Worm (Caenorhabditis elegans) whole organism, L1 larva: ENCODE data around the gene sdz-19.

Experiments
- C16A3.4 ChIP-seq: fragments of 150-350 bp; optimal IDR thresholded peaks from 2 replicates; lab custom pipeline; 2014; ENCODE audit warnings: missing biosample characterization, missing genetic modification characterization
- F16B12.6 ChIP-seq: fragments of 150-350 bp; optimal IDR thresholded peaks from 2 replicates; lab custom pipeline; 2014; ENCODE audit warnings: missing biosample characterization, missing genetic modification characterization
- ama-1 ChIP-seq: fragments of 150-350 bp; optimal IDR thresholded peaks from 2 replicates; lab custom pipeline; 2014
- blmp-1 ChIP-seq: fragments of 150-350 bp; optimal IDR thresholded peaks from 2 replicates; lab custom pipeline; 2014; ENCODE audit warnings: missing biosample characterization, missing genetic modification characterization
- ceh-63 ChIP-seq: fragments of 200-800 bp; sonication (Bioruptor generic); optimal IDR thresholded peaks from 2 replicates; lab custom pipeline; 2018; ENCODE audit warnings: mild to moderate bottlenecking, missing genetic modification characterization, missing compliant biosample characterization
- ceh-82 ChIP-seq, 3 experiments: fragments of 150-350 bp in 1 of 3; sonication (generic microtip) in 2 of 3; optimal IDR thresholded peaks; 2 replicates each; lab custom pipeline; 2014 to 2017; ENCODE audit warnings: missing biosample characterization in 3 of 3, missing genetic modification characterization in 3 of 3
- ces-1 ChIP-seq: fragments of 150-350 bp; optimal IDR thresholded peaks from 2 replicates; lab custom pipeline; 2014; ENCODE audit warnings: missing biosample characterization, missing genetic modification reagents, missing genetic modification characterization
- efl-1 ChIP-seq, 4 experiments: fragments of 150-350 bp; optimal IDR thresholded peaks in 3 of 4; peaks in 1 of 4; 1 replicate in 1 of 4; 2 replicates in 3 of 4; lab custom pipeline; 2014; ENCODE audit warnings: missing biosample characterization in 2 of 4, missing genetic modification characterization in 2 of 4, missing genetic modification reagents in 2 of 4
- efl-3 ChIP-seq: fragments of 200-800 bp; sonication (Bioruptor generic); optimal IDR thresholded peaks from 2 replicates; lab custom pipeline; 2018; ENCODE audit warnings: mild to moderate bottlenecking, missing genetic modification characterization, missing compliant biosample characterization
- elt-2 ChIP-seq: sonication (generic microtip); optimal IDR thresholded peaks from 2 replicates; lab custom pipeline; 2016; ENCODE audit warnings: missing genetic modification characterization, mild to moderate bottlenecking, inconsistent platforms, missing compliant biosample characterization, missing genetic modification reagents
- fkh-10 ChIP-seq: sonication (generic microtip); optimal IDR thresholded peaks from 2 replicates; lab custom pipeline; 2017; ENCODE audit warnings: missing biosample characterization, missing genetic modification reagents, missing genetic modification characterization
- hlh-17 ChIP-seq: fragments of 200-800 bp; sonication (Bioruptor generic); optimal IDR thresholded peaks from 2 replicates; lab custom pipeline; 2018; ENCODE audit warnings: missing genetic modification characterization, mild to moderate bottlenecking, missing compliant biosample characterization, moderate library complexity, borderline replicate concordance
- hpl-2 ChIP-seq: fragments of 150-350 bp; optimal IDR thresholded peaks from 2 replicates; lab custom pipeline; 2014; ENCODE audit warnings: missing biosample characterization, missing genetic modification reagents, missing genetic modification characterization
- lin-14 ChIP-seq: fragments of 200-800 bp; sonication (Bioruptor generic); optimal IDR thresholded peaks from 2 replicates; lab custom pipeline; 2018; ENCODE audit warnings: mild to moderate bottlenecking, missing genetic modification characterization, moderate library complexity, missing compliant biosample characterization
- lin-35 ChIP-seq, 2 experiments: fragments of 150-350 bp; optimal IDR thresholded peaks; 2 replicates each; lab custom pipeline; 2014; ENCODE audit warnings: missing biosample characterization in 2 of 2, missing genetic modification characterization in 2 of 2, missing genetic modification reagents in 2 of 2
- lir-3 ChIP-seq: sonication (generic microtip); optimal IDR thresholded peaks from 2 replicates; lab custom pipeline; 2016; ENCODE audit warnings: mild to moderate bottlenecking, missing genetic modification characterization, moderate library complexity, missing compliant biosample characterization; ENCODE audit not compliant: poor library complexity
- mep-1 ChIP-seq: fragments of 150-350 bp; optimal IDR thresholded peaks from 2 replicates; lab custom pipeline; 2014; ENCODE audit warnings: missing biosample characterization, missing genetic modification characterization
- nhr-19 ChIP-seq: fragments of 200-800 bp; sonication (Bioruptor generic); conservative IDR thresholded peaks from 2 replicates; pipeline ENCODE4 v1.3.6; 2022; ENCODE audit warnings: missing genetic modification characterization, missing compliant biosample characterization
- nhr-20 ChIP-seq: sonication (generic microtip); optimal IDR thresholded peaks from 2 replicates; lab custom pipeline; 2016; ENCODE audit warnings: mild to moderate bottlenecking, missing genetic modification characterization, missing compliant biosample characterization
- nhr-28 ChIP-seq: fragments of 150-350 bp; optimal IDR thresholded peaks from 2 replicates; lab custom pipeline; 2014; ENCODE audit warnings: missing biosample characterization, missing genetic modification characterization
- nhr-71 ChIP-seq: sonication (generic microtip); optimal IDR thresholded peaks from 2 replicates; lab custom pipeline; 2016; ENCODE audit warnings: mild to moderate bottlenecking, missing genetic modification characterization, moderate library complexity, missing compliant biosample characterization
- nhr-76 ChIP-seq: sonication (generic microtip); optimal IDR thresholded peaks from 2 replicates; lab custom pipeline; 2017; ENCODE audit warnings: missing biosample characterization, missing genetic modification characterization
- nhr-77 ChIP-seq: fragments of 150-350 bp; optimal IDR thresholded peaks from 2 replicates; lab custom pipeline; 2014; ENCODE audit warnings: missing biosample characterization, missing genetic modification characterization
- nhr-84 ChIP-seq: sonication (generic microtip); optimal IDR thresholded peaks from 2 replicates; lab custom pipeline; 2017; ENCODE audit warnings: missing biosample characterization, missing genetic modification characterization
- nhr-90 ChIP-seq: sonication (generic microtip); optimal IDR thresholded peaks from 2 replicates; lab custom pipeline; 2016; ENCODE audit warnings: mild to moderate bottlenecking, missing genetic modification characterization, missing compliant biosample characterization; ENCODE audit not compliant: poor library complexity
- rnt-1 ChIP-seq: sonication (generic microtip); optimal IDR thresholded peaks from 2 replicates; lab custom pipeline; 2016; ENCODE audit warnings: mild to moderate bottlenecking, missing genetic modification characterization, moderate library complexity, missing compliant biosample characterization
- snpc-4 ChIP-seq: fragments of 150-350 bp; optimal IDR thresholded peaks from 2 replicates; lab custom pipeline; 2014; ENCODE audit warnings: missing biosample characterization, missing genetic modification characterization
- sptf-1 ChIP-seq: fragments of 150-350 bp; optimal IDR thresholded peaks from 2 replicates; lab custom pipeline; 2014; ENCODE audit warnings: missing biosample characterization, missing genetic modification characterization
- sup-37 ChIP-seq: fragments of 200-800 bp; sonication (Bioruptor generic); optimal IDR thresholded peaks from 2 replicates; lab custom pipeline; 2018; ENCODE audit warnings: mild to moderate bottlenecking, missing genetic modification characterization, missing compliant biosample characterization
- swsn-7 ChIP-seq: sonication (generic microtip); optimal IDR thresholded peaks from 2 replicates; lab custom pipeline; 2016; ENCODE audit warnings: missing genetic modification characterization, missing compliant biosample characterization
- tbx-2 ChIP-seq: sonication (generic microtip); optimal IDR thresholded peaks from 2 replicates; lab custom pipeline; 2016; ENCODE audit warnings: missing genetic modification characterization, missing compliant biosample characterization
- unc-98 ChIP-seq: fragments of 200-800 bp; sonication (Bioruptor generic); IDR thresholded peaks from 2 replicates; pipeline ENCODE4 v1.3.6; 2022; ENCODE audit warnings: missing genetic modification characterization, missing compliant biosample characterization

The sdz-19 gene

ce11 chrX:12472232-12472631 is 30.9 kb downstream of the sdz-19 start:
- TF ChIP-seq sptf-1 (tag; lab: Kevin White, UChicago) (no peak), nhr-28 (tag; lab: Kevin White, UChicago) (no peak), ama-1 (lab: Kevin White, UChicago) (no peak), nhr-19 (GFP tag; lab: Robert Waterston, UW) (no peak)

ce11 chrX:12469846-12470245 is 33.3 kb downstream of the sdz-19 start:
- TF ChIP-seq lin-35 (GFP tag; optimal IDR thresholded peaks at IDR 0.05; lab: Kevin White, UChicago) (no peak), fkh-10 (no peak), mep-1 (tag; lab: Kevin White, UChicago) (no peak), nhr-84 (tag; lab: Kevin White, UChicago) (no peak), rnt-1 (no peak), F16B12.6 (tag; lab: Kevin White, UChicago) (no peak), ceh-82 (tag; optimal IDR thresholded peaks at IDR 0.05; lab: Kevin White, UChicago) (no peak), sup-37 (GFP tag; lab: Kevin White, UChicago) (no peak), blmp-1 (no peak), nhr-28 (tag; lab: Kevin White, UChicago) (no peak), efl-3 (no peak), swsn-7 (tag; lab: Kevin White, UChicago) (no peak)

- TF ChIP-seq tbx-2 (peak; percentile 8), nhr-20 (tag; lab: Kevin White, UChicago) (peak; percentile 3), lin-14 (GFP tag; lab: Kevin White, UChicago) (no peak), efl-1 (optimal IDR thresholded peaks at IDR 0.05; lab: Kevin White, UChicago) (no peak), efl-1 (GFP tag; optimal IDR thresholded peaks at IDR 0.05 in 1 of 2; lab: Kevin White, UChicago) (peak in 1 of 2 experiments; percentile 51)
These were observed 35.5 kb downstream of the sdz-19 start, which contains the start of gene myo-2 for ce11 chrX:12467660-12468111. TSS of gene myo-2 (plus strand) at chrX:12468061.

ce11 chrX:12466769-12467168 is 36.4 kb downstream of the sdz-19 start, which contains the start of gene cdf-2:
TSS of gene cdf-2 (minus strand) at chrX:12466917.
- TF ChIP-seq lir-3 (tag; lab: Kevin White, UChicago) (no peak), efl-1 (optimal IDR thresholded peaks at IDR 0.05; lab: Kevin White, UChicago) (no peak), efl-1 (GFP tag; optimal IDR thresholded peaks at IDR 0.05 in 1 of 2; lab: Kevin White, UChicago) (peak in 1 of 2 experiments; percentile 68), nhr-71 (tag; lab: Kevin White, UChicago) (peak; percentile 5), nhr-20 (tag; lab: Kevin White, UChicago) (peak; percentile 28), hlh-17 (GFP tag; lab: Kevin White, UChicago) (no peak), ceh-63 (GFP tag; lab: Kevin White, UChicago) (no peak), elt-2 (tag; lab: Kevin White, UChicago) (peak; percentile 76)

- TF ChIP-seq nhr-90 (tag; lab: Kevin White, UChicago): no peak
- no peak for TF ChIP-seq unc-98 (GFP tag; lab: Robert Waterston, UW)
- TF ChIP-seq lir-3 (tag; lab: Kevin White, UChicago): no peak
- no peak for TF ChIP-seq C16A3.4 (tag; lab: Kevin White, UChicago)
- no peak for TF ChIP-seq nhr-77
- no peak for TF ChIP-seq ces-1 (GFP tag; lab: Kevin White, UChicago)
- no peak for TF ChIP-seq nhr-76 (tag; lab: Kevin White, UChicago)
- TF ChIP-seq snpc-4 (tag; lab: Kevin White, UChicago): no peak
- TF ChIP-seq hpl-2 (GFP tag; lab: Kevin White, UChicago): no peak
- no peak for TF ChIP-seq lin-35 (GFP tag; optimal IDR thresholded peaks at IDR 0.05; lab: Kevin White, UChicago)
These were observed 39.6 kb downstream of the sdz-19 start, which contains the start of gene T18D3.5 for ce11 chrX:12463504-12463903. TSS of gene T18D3.5 (plus strand) at chrX:12463804.
